Worm (Caenorhabditis elegans) whole organism, L4/young adult: Measurements from ENCODE around the gene lys-8.

ENCODE experiments used
- W03F9.2 ChIP-seq: fragments of 150-350 bp; optimal IDR thresholded peaks from 2 replicates; lab custom pipeline; 2014; ENCODE audit warnings: missing biosample characterization, missing genetic modification characterization
- dao-5 ChIP-seq: sonication (generic microtip); optimal IDR thresholded peaks from 2 replicates; lab custom pipeline; 2016; ENCODE audit warnings: missing genotype, missing genetic modification characterization, moderate library complexity, missing compliant biosample characterization
- him-1 ChIP-seq: sonication (generic microtip); optimal IDR thresholded peaks from 2 replicates; lab custom pipeline; 2016; ENCODE audit warnings: missing genotype, missing genetic modification reagents, missing genetic modification characterization, missing compliant biosample characterization

The lys-8 gene

ce11 chrII:5554788-5555187 lies 31.2 kb upstream of the lys-8 start:
- no peak for TF ChIP-seq him-1
- TF ChIP-seq dao-5 (tag; lab: Kevin White, UChicago): no peak
- no peak for TF ChIP-seq W03F9.2

ce11 chrII:5555522-5555921 lies 30.5 kb upstream of the lys-8 start:
- TF ChIP-seq him-1: no peak
- TF ChIP-seq W03F9.2: no peak
- no peak for TF ChIP-seq dao-5 (tag; lab: Kevin White, UChicago)

ce11 chrII:5556431-5556830 lies 29.5 kb upstream of the lys-8 start, which contains the start of gene ins-11:
Gene ins-11 (plus strand): TSS chrII:5556731.
- no peak for TF ChIP-seq dao-5 (tag; lab: Kevin White, UChicago)
- TF ChIP-seq W03F9.2: no peak
- TF ChIP-seq him-1: no peak

ce11 chrII:5557134-5557533 lies 28.8 kb upstream of the lys-8 start:
- TF ChIP-seq him-1 (no peak), dao-5 (tag; lab: Kevin White, UChicago) (no peak), W03F9.2 (no peak)

ce11 chrII:5561392-5561791 lies 24.6 kb upstream of the lys-8 start, which contains the start of gene C17C3.3:
Gene C17C3.3 (plus strand): TSS chrII:5561737.
- TF ChIP-seq W03F9.2: no peak
- no peak for TF ChIP-seq dao-5 (tag; lab: Kevin White, UChicago)
- TF ChIP-seq him-1: no peak

ce11 chrII:5565082-5565623 lies 20.8 kb upstream of the lys-8 start:
- no peak for TF ChIP-seq him-1
- TF ChIP-seq W03F9.2: no peak
- TF ChIP-seq dao-5 (tag; lab: Kevin White, UChicago): no peak

- no peak for TF ChIP-seq W03F9.2
- TF ChIP-seq him-1: no peak
- TF ChIP-seq dao-5 (tag; lab: Kevin White, UChicago): no peak
These were observed 15.7 kb upstream of the lys-8 start, which contains the start of the genes C17C3.1 and C17C3.15 for ce11 chrII:5570272-5570671. Gene C17C3.1 (plus strand): TSS chrII:5570572. Gene C17C3.15 (plus strand): TSS chrII:5570654.

ce11 chrII:5572082-5572746 lies 13.8 kb upstream of the lys-8 start:
- TF ChIP-seq dao-5 (tag; lab: Kevin White, UChicago) (no peak), W03F9.2 (no peak), him-1 (no peak)

- TF ChIP-seq him-1 (no peak), W03F9.2 (no peak), dao-5 (tag; lab: Kevin White, UChicago) (no peak)
These were observed 11.1 kb upstream of the lys-8 start for ce11 chrII:5574925-5575324.

ce11 chrII:5577060-5577459 lies 8.9 kb upstream of the lys-8 start:
- peak; percentile 59 for TF ChIP-seq W03F9.2
- TF ChIP-seq dao-5 (tag; lab: Kevin White, UChicago): peak; percentile 28
- TF ChIP-seq him-1: peak; percentile 6

- TF ChIP-seq him-1: no peak
- TF ChIP-seq W03F9.2: no peak
- TF ChIP-seq dao-5 (tag; lab: Kevin White, UChicago): no peak
These were observed 7.9 kb upstream of the lys-8 start, which contains the start of gene T25E4.1 for ce11 chrII:5578035-5578434. Gene T25E4.1 (plus strand): TSS chrII:5578335.

ce11 chrII:5578714-5579113 lies 7.3 kb upstream of the lys-8 start:
- no peak for TF ChIP-seq him-1
- no peak for TF ChIP-seq W03F9.2
- TF ChIP-seq dao-5 (tag; lab: Kevin White, UChicago): no peak

- TF ChIP-seq dao-5 (tag; lab: Kevin White, UChicago) (no peak), him-1 (no peak), W03F9.2 (no peak)
These were observed 6.7 kb upstream of the lys-8 start for ce11 chrII:5579236-5579635.

- no peak for TF ChIP-seq him-1
- TF ChIP-seq W03F9.2: no peak
These were observed 3.7 kb upstream of the lys-8 start, which contains the start of gene T25E4.2 for ce11 chrII:5582309-5582708. Gene T25E4.2 (minus strand): TSS chrII:5582409.

- no peak for TF ChIP-seq him-1
- TF ChIP-seq W03F9.2: no peak
- TF ChIP-seq dao-5 (tag; lab: Kevin White, UChicago): no peak
These were observed 1.8 kb downstream of the lys-8 start for ce11 chrII:5587794-5588193.
